Fruit fly (Drosophila melanogaster) whole organism, embryonic: Measurements from ENCODE around the gene Hrb98DE.
A peak's percentile ranks its signal among the peaks of the same experiment; 100 is the strongest.

Experiments used
- ATbp ChIP-seq: fragments of 200-800 bp; sonication (Bioruptor generic); optimal IDR thresholded peaks from 2 replicates; lab custom pipeline; 2017; ENCODE audit warnings: missing biosample characterization, mild to moderate bottlenecking, missing genetic modification characterization, missing genetic modification reagents
- BEAF-32 ChIP-seq: fragments of 200-800 bp; sonication (Bioruptor generic); optimal IDR thresholded peaks from 3 replicates; lab custom pipeline; 2017; ENCODE audit warnings: missing biosample characterization, missing genetic modification characterization, mild to moderate bottlenecking, moderate library complexity, missing genetic modification reagents
- CG10431 ChIP-seq: fragments of 200-800 bp; sonication (Bioruptor generic); optimal IDR thresholded peaks from 3 replicates; lab custom pipeline; 2018; ENCODE audit warnings: missing biosample characterization, mild to moderate bottlenecking, missing genetic modification characterization
- CG13894 ChIP-seq: fragments of 200-800 bp; sonication (Bioruptor generic); optimal IDR thresholded peaks from 3 replicates; lab custom pipeline; 2018; ENCODE audit warnings: missing biosample characterization, mild to moderate bottlenecking, missing genetic modification characterization, moderate library complexity
- CG14965 ChIP-seq: fragments of 200-800 bp; sonication (Bioruptor generic); optimal IDR thresholded peaks from 2 replicates; lab custom pipeline; 2016; ENCODE audit warnings: missing biosample characterization, missing genetic modification characterization, borderline replicate concordance
- CG17612 ChIP-seq: fragments of 200-800 bp; sonication (Bioruptor generic); IDR thresholded peaks from 2 replicates; pipeline ENCODE4 v1.3.6; 2022; ENCODE audit warnings: missing biosample characterization, missing genetic modification characterization
- CG17802 ChIP-seq: fragments of 200-800 bp; sonication (Bioruptor generic); optimal IDR thresholded peaks from 2 replicates; lab custom pipeline; 2018; ENCODE audit warnings: missing biosample characterization, mild to moderate bottlenecking, missing genetic modification characterization, moderate library complexity
- CG2875 ChIP-seq: fragments of 200-800 bp; sonication (Bioruptor generic); optimal IDR thresholded peaks from 2 replicates; lab custom pipeline; 2017; ENCODE audit warnings: missing biosample characterization, mild to moderate bottlenecking, missing genetic modification characterization, missing genetic modification reagents
- CG30403 ChIP-seq: fragments of 200-800 bp; sonication (Bioruptor generic); optimal IDR thresholded peaks from 3 replicates; lab custom pipeline; 2016; ENCODE audit warnings: missing biosample characterization, missing genetic modification characterization
- CG31224 ChIP-seq: fragments of 200-800 bp; sonication (Bioruptor generic); IDR thresholded peaks from 2 replicates; pipeline ENCODE4 v1.3.6; 2022; ENCODE audit warnings: missing biosample characterization, missing genetic modification characterization
- CG4282 ChIP-seq: fragments of 200-800 bp; sonication (Bioruptor generic); optimal IDR thresholded peaks from 2 replicates; lab custom pipeline; 2016; ENCODE audit warnings: missing biosample characterization, missing genetic modification characterization
- CG4360 ChIP-seq: fragments of 200-800 bp; sonication (Bioruptor generic); IDR thresholded peaks from 2 replicates; pipeline ENCODE4 v1.3.6; 2022; ENCODE audit warnings: missing biosample characterization, missing genetic modification characterization
- CG4854 ChIP-seq: fragments of 200-800 bp; sonication (Bioruptor generic); optimal IDR thresholded peaks from 2 replicates; lab custom pipeline; 2016; ENCODE audit warnings: missing biosample characterization, missing genetic modification characterization, inconsistent platforms
- CG6683 ChIP-seq: fragments of 200-800 bp; sonication (Bioruptor generic); optimal IDR thresholded peaks from 2 replicates; lab custom pipeline; 2017; ENCODE audit warnings: missing biosample characterization, mild to moderate bottlenecking, missing genetic modification characterization, missing genetic modification reagents
- CG7987 ChIP-seq: fragments of 200-800 bp; sonication (Bioruptor generic); optimal IDR thresholded peaks from 2 replicates; lab custom pipeline; 2018; ENCODE audit warnings: missing biosample characterization, mild to moderate bottlenecking, missing genetic modification characterization, moderate library complexity
- CG8478 ChIP-seq: fragments of >200 bp; optimal IDR thresholded peaks from 2 replicates; lab custom pipeline; 2018
- CG9437 ChIP-seq: fragments of 200-800 bp; sonication (Bioruptor generic); optimal IDR thresholded peaks from 2 replicates; lab custom pipeline; 2018; ENCODE audit warnings: missing biosample characterization, mild to moderate bottlenecking, missing genetic modification characterization
- CG9817 ChIP-seq: fragments of 200-800 bp; sonication (Bioruptor generic); optimal IDR thresholded peaks from 2 replicates; lab custom pipeline; 2018; ENCODE audit warnings: missing biosample characterization, mild to moderate bottlenecking, missing genetic modification characterization, moderate library complexity
- D19A ChIP-seq: fragments of 200-800 bp; optimal IDR thresholded peaks from 3 replicates; lab custom pipeline; 2019; ENCODE audit warnings: missing biosample characterization, mild to moderate bottlenecking, missing genetic modification characterization, moderate library complexity
- Dad ChIP-seq: fragments of 200-800 bp; sonication (Bioruptor generic); optimal IDR thresholded peaks from 3 replicates; lab custom pipeline; 2016; ENCODE audit warnings: missing biosample characterization, missing genetic modification characterization
- Dip2 ChIP-seq: fragments of 200-800 bp; sonication (Bioruptor generic); IDR thresholded peaks from 2 replicates; pipeline ENCODE4 v1.3.6; 2022; ENCODE audit warnings: missing biosample characterization, missing genetic modification characterization
- Dp ChIP-seq: fragments of 200-800 bp; sonication (Bioruptor generic); optimal IDR thresholded peaks from 2 replicates; lab custom pipeline; 2018; ENCODE audit warnings: missing biosample characterization, mild to moderate bottlenecking, missing genetic modification characterization, moderate library complexity
- Gug ChIP-seq: fragments of 200-800 bp; sonication (Bioruptor generic); IDR thresholded peaks from 4 replicates; pipeline ENCODE4 v1.3.6; 2022; ENCODE audit warnings: missing biosample characterization, missing genetic modification characterization
- Hand ChIP-seq: fragments of 200-800 bp; sonication (Bioruptor generic); optimal IDR thresholded peaks from 2 replicates; lab custom pipeline; 2017; ENCODE audit warnings: mild to moderate bottlenecking, missing biosample characterization, missing genetic modification reagents, missing genetic modification characterization
- Nf-YC ChIP-seq: fragments of 200-800 bp; optimal IDR thresholded peaks from 3 replicates; lab custom pipeline; 2019; ENCODE audit warnings: missing biosample characterization, mild to moderate bottlenecking, missing genetic modification characterization, moderate library complexity
- Ptx1 ChIP-seq: fragments of 200-800 bp; sonication (Bioruptor generic); IDR thresholded peaks from 2 replicates; pipeline ENCODE4 v1.3.6; 2022; ENCODE audit warnings: missing biosample characterization, missing genetic modification characterization
- Spps ChIP-seq: fragments of 200-800 bp; sonication (Bioruptor generic); optimal IDR thresholded peaks from 2 replicates; lab custom pipeline; 2018; ENCODE audit warnings: missing biosample characterization, mild to moderate bottlenecking, missing genetic modification characterization
- Vsx1 ChIP-seq: fragments of 200-800 bp; sonication (Bioruptor generic); optimal IDR thresholded peaks from 2 replicates; lab custom pipeline; 2017; ENCODE audit warnings: missing biosample characterization, mild to moderate bottlenecking, missing genetic modification characterization, missing genetic modification reagents
- ato ChIP-seq: fragments of 200-800 bp; sonication (Bioruptor generic); IDR thresholded peaks from 2 replicates; pipeline ENCODE4 v1.3.6; 2022; ENCODE audit warnings: missing biosample characterization, missing genetic modification characterization; ENCODE audit not compliant: partially characterized antibody
- cas ChIP-seq: fragments of 200-800 bp; sonication (Bioruptor generic); IDR thresholded peaks from 2 replicates; pipeline ENCODE4 v1.3.6; 2022; ENCODE audit warnings: missing biosample characterization, missing genetic modification characterization
- dan ChIP-seq: fragments of 200-800 bp; sonication (Bioruptor generic); IDR thresholded peaks from 2 replicates; pipeline ENCODE4 v1.3.6; 2022; ENCODE audit warnings: missing biosample characterization, missing genetic modification characterization
- gro ChIP-seq: fragments of 200-800 bp; sonication (Bioruptor generic); optimal IDR thresholded peaks from 2 replicates; lab custom pipeline; 2016; ENCODE audit warnings: missing biosample characterization, missing genetic modification characterization
- hkb ChIP-seq, 2 experiments: fragments of 200-800 bp in 1 of 2; fragments of >200 bp in 1 of 2; sonication (Bioruptor generic) in 1 of 2; IDR thresholded peaks in 1 of 2; optimal IDR thresholded peaks in 1 of 2; 2 replicates each; pipeline versions ENCODE4 v1.3.6 to Lab custom; 2017 to 2022; ENCODE audit warnings: missing biosample characterization in 1 of 2, missing genetic modification characterization in 1 of 2
- inv ChIP-seq: fragments of 200-800 bp; sonication (Bioruptor generic); IDR thresholded peaks from 2 replicates; pipeline ENCODE4 v1.3.6; 2022; ENCODE audit warnings: missing biosample characterization, missing genetic modification characterization; ENCODE audit not compliant: partially characterized antibody
- jing ChIP-seq: fragments of 200-800 bp; sonication (Bioruptor generic); optimal IDR thresholded peaks from 2 replicates; lab custom pipeline; 2018; ENCODE audit warnings: missing biosample characterization, mild to moderate bottlenecking, missing genetic modification characterization
- luna ChIP-seq: fragments of 200-800 bp; sonication (Bioruptor generic); optimal IDR thresholded peaks from 2 replicates; lab custom pipeline; 2016; ENCODE audit warnings: missing biosample characterization, missing genetic modification characterization
- mirr ChIP-seq: fragments of 200-800 bp; sonication (Bioruptor generic); optimal IDR thresholded peaks from 3 replicates; lab custom pipeline; 2018; ENCODE audit warnings: missing biosample characterization, mild to moderate bottlenecking, missing genetic modification characterization
- nerfin-2 ChIP-seq: fragments of 200-800 bp; sonication (Bioruptor generic); IDR thresholded peaks from 2 replicates; pipeline ENCODE4 v1.3.6; 2022; ENCODE audit warnings: missing biosample characterization, missing genetic modification characterization; ENCODE audit not compliant: partially characterized antibody
- nmo ChIP-seq: fragments of 200-800 bp; sonication (Bioruptor generic); optimal IDR thresholded peaks from 2 replicates; lab custom pipeline; 2018; ENCODE audit warnings: missing biosample characterization, mild to moderate bottlenecking, missing genetic modification characterization, moderate library complexity
- onecut ChIP-seq: fragments of 200-800 bp; sonication (Bioruptor generic); IDR thresholded peaks from 2 replicates; pipeline ENCODE4 v1.3.6; 2022; ENCODE audit warnings: missing biosample characterization, missing genetic modification characterization
- pita ChIP-seq: fragments of 200-800 bp; sonication (Bioruptor generic); optimal IDR thresholded peaks from 2 replicates; lab custom pipeline; 2017; ENCODE audit warnings: missing biosample characterization, mild to moderate bottlenecking, missing genetic modification characterization
- sima ChIP-seq: fragments of 200-800 bp; sonication (Bioruptor generic); optimal IDR thresholded peaks from 2 replicates; lab custom pipeline; 2016; ENCODE audit warnings: missing biosample characterization, missing genetic modification characterization
- stc ChIP-seq: fragments of 200-800 bp; sonication (Bioruptor generic); IDR thresholded peaks from 2 replicates; pipeline ENCODE4 v1.3.6; 2022; ENCODE audit warnings: missing biosample characterization, missing genetic modification characterization
- tin ChIP-seq: fragments of 200-800 bp; sonication (Bioruptor generic); optimal IDR thresholded peaks from 3 replicates; lab custom pipeline; 2016; ENCODE audit warnings: missing biosample characterization, missing genetic modification characterization
- tll ChIP-seq, 2 experiments: fragments of 200-800 bp in 1 of 2; fragments of >200 bp in 1 of 2; sonication (Bioruptor generic) in 1 of 2; optimal IDR thresholded peaks; 2 replicates each; lab custom pipeline; 2017 to 2019; ENCODE audit warnings: missing biosample characterization in 2 of 2, missing genetic modification characterization in 2 of 2, mild to moderate bottlenecking in 1 of 2, moderate library complexity in 1 of 2
- tx ChIP-seq: fragments of 200-800 bp; sonication (Bioruptor generic); optimal IDR thresholded peaks from 2 replicates; lab custom pipeline; 2016; ENCODE audit warnings: missing biosample characterization, missing genetic modification characterization
- yki ChIP-seq: fragments of >200 bp; optimal IDR thresholded peaks from 3 replicates; lab custom pipeline; 2018
- zfh2 ChIP-seq: fragments of 200-800 bp; sonication (Bioruptor generic); optimal IDR thresholded peaks from 2 replicates; lab custom pipeline; 2016; ENCODE audit warnings: missing biosample characterization, missing genetic modification characterization

Gene Hrb98DE

DNA sequence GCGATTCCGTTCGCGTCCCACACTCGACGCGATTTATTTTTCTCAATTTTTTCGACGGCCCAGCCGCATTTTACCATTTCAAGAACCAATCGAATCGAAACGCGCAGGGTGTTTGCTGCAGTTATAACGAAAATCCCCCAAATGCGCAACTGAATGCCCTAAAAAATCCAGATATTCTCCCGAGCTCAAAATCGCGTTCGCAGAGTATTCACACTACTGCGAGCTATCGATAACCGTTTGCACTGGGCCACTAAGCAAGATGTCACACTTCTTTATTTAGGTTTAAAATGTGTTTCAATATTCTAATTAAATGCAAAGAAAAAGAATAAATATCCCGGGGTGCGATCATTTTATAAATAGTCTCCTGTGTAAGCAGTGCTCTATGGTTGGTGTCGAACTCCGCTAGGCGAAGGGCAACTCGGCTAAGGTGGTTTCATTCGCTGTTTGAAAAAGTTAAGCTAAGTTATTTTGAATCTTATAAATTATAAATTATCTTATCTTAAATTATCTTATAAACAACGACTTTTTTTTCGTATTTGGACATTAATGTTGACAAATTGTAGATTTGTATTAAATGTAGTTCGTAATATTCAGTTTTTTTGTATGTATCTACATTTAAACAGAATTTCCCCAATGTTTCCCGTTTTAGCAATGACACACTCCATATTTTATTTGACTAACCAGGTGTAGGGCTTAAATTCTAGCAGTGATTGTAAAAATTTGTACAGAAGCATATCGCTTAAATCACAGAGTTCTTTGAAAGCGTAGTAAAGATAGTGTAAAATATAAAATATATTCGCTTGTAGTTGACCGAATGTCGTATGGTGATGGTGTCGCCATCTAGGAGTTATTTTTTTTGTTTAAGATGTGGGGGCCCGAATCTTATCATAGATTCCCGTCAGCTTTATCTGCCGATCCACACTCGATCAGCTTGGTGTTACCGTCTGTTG is 35.6 kb downstream of the Hrb98DE start, which contains the start of gene CG10011 (continued):
- TF ChIP-seq Hand (GFP tag; lab: Kevin White, UChicago) (no peak), Dad (GFP tag; lab: Kevin White, UChicago) (no peak), jing (GFP tag; lab: Kevin White, UChicago) (no peak), luna (no peak), CG9437 (no peak), CG30403 (GFP tag; lab: Kevin White, UChicago) (no peak), CG4854 (GFP tag; lab: Kevin White, UChicago) (no peak), Dp (GFP tag; lab: Kevin White, UChicago) (peak; percentile 10), D19A (no peak), zfh2 (GFP tag; lab: Kevin White, UChicago) (no peak), hkb (optimal IDR thresholded peaks at IDR 0.05; lab: Kevin White, UChicago) (peak; percentile 92), hkb (GFP tag; IDR thresholded peaks at IDR 0.05; lab: Robert Waterston, UW) (peak; percentile 20; the same call in 1 of the 2 replicates), CG6683 (GFP tag; lab: Kevin White, UChicago) (no peak), CG17802 (peak; percentile 60), sima (GFP tag; lab: Kevin White, UChicago) (no peak), yki (lab: Kevin White, UChicago) (peak; percentile 23), Spps (tag; lab: Kevin White, UChicago) (no peak), CG10431 (GFP tag; lab: Kevin White, UChicago) (no peak), CG9817 (tag; lab: Kevin White, UChicago) (no peak), mirr (GFP tag; lab: Kevin White, UChicago) (no peak), gro (GFP tag; lab: Kevin White, UChicago) (no peak), CG17612 (GFP tag; lab: Robert Waterston, UW) (no peak), CG7987 (GFP tag; lab: Kevin White, UChicago) (no peak), CG31224 (GFP tag; lab: Robert Waterston, UW) (no peak), tin (GFP tag; lab: Kevin White, UChicago) (no peak), CG2875 (GFP tag; lab: Kevin White, UChicago) (peak; percentile 34), CG4360 (GFP tag; lab: Robert Waterston, UW) (no peak), cas (no peak), Dip2 (GFP tag; lab: Robert Waterston, UW) (peak; percentile 93), dan (GFP tag; lab: Robert Waterston, UW) (no peak), CG14965 (no peak), Ptx1 (GFP tag; lab: Robert Waterston, UW) (no peak), ATbp (GFP tag; lab: Kevin White, UChicago) (no peak), Vsx1 (GFP tag; lab: Kevin White, UChicago) (no peak), Gug (GFP tag; lab: Robert Waterston, UW) (peak; percentile 6; the same call in 1 of the 4 replicates), Nf-YC (no peak), CG4282 (GFP tag; lab: Kevin White, UChicago) (peak; percentile 44), tll (GFP tag; optimal IDR thresholded peaks at IDR 0.05; lab: Kevin White, UChicago) (no peak), nerfin-2 (GFP tag; lab: Robert Waterston, UW) (no peak), CG8478 (lab: Kevin White, UChicago) (peak; percentile 86), BEAF-32 (GFP tag; lab: Kevin White, UChicago) (peak; percentile 20), onecut (GFP tag; lab: Robert Waterston, UW) (peak; percentile 37), CG13894 (peak; percentile 77), nmo (GFP tag; lab: Kevin White, UChicago) (peak; percentile 34), tx (no peak), stc (GFP tag; lab: Robert Waterston, UW) (no peak), pita (GFP tag; lab: Kevin White, UChicago) (peak; percentile 82), inv (GFP tag; lab: Robert Waterston, UW) (no peak), ato (0 out of 2 replicates have a peak, but pooled peaks have one; percentile 8)
